Fruit fly (Drosophila melanogaster): Measurements from ENCODE around the gene CG1677.
A peak's percentile ranks its signal among the peaks of the same experiment; 100 is the strongest.

Gene CG1677

DNA sequence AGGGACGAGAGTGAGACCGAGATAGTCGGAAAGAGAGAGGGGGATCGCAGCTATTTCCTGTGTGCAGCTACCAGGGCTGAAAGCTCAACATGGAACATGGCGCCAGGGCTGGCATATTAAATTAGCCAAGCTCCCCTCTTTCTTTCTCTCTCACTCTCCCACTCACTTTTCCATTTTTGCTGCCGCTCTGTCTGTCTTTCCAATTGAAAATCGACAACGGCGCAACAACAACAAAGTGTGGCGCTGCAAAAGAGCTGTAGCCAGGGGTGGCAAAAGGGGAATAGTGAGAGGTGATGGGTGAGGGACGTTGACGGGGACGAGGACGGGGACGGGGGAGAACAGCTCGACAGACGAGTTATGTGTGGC is 105.3 kb downstream of the CG1677 start (continued):
- TF ChIP-seq pfk (GFP tag; optimal IDR thresholded peaks at IDR 0.05), result no peak
- TF ChIP-seq CG9727 (GFP tag; optimal IDR thresholded peaks at IDR 0.05), result no peak
- TF ChIP-seq CG31365 (tag; optimal IDR thresholded peaks at IDR 0.05), result no peak
- no peak for TF ChIP-seq cad (GFP tag; optimal IDR thresholded peaks at IDR 0.05)
- no peak for TF ChIP-seq sim (GFP tag; IDR thresholded peaks at IDR 0.05)
- no peak for TF ChIP-seq CG13287 (GFP tag; IDR thresholded peaks at IDR 0.05; ENCODE audit: partially characterized antibody)
- TF ChIP-seq CG7372 (GFP tag; IDR thresholded peaks at IDR 0.05), result no peak
- TF ChIP-seq h (optimal IDR thresholded peaks at IDR 0.05), result no peak
- TF ChIP-seq Camta (GFP tag; optimal IDR thresholded peaks at IDR 0.05), result no peak
- no peak for TF ChIP-seq CG11093 (GFP tag; IDR thresholded peaks at IDR 0.05)
- no peak for TF ChIP-seq dati (GFP tag; IDR thresholded peaks at IDR 0.05)
- no peak for TF ChIP-seq CG6272 (GFP tag; IDR thresholded peaks at IDR 0.05)
- no peak for TF ChIP-seq CG8359 (GFP tag; optimal IDR thresholded peaks at IDR 0.05; ENCODE audit: borderline replicate concordance)
- TF ChIP-seq vvl (GFP tag; IDR thresholded peaks at IDR 0.05), result no peak; the same call in 1 of the 2 replicates
- no peak for TF ChIP-seq CG12236 (GFP tag; optimal IDR thresholded peaks at IDR 0.05)
- no peak for TF ChIP-seq croc (GFP tag; conservative IDR thresholded peaks at IDR 0.05)
- TF ChIP-seq CG2129 (GFP tag; IDR thresholded peaks at IDR 0.05; ENCODE audit: partially characterized antibody), result no peak
- no peak for TF ChIP-seq CG15514 (GFP tag; optimal IDR thresholded peaks at IDR 0.05)
- TF ChIP-seq Oli (tag; optimal IDR thresholded peaks at IDR 0.05), result no peak
- TF ChIP-seq run (tag; optimal IDR thresholded peaks at IDR 0.05), result no peak
- TF ChIP-seq luna (GFP tag; optimal IDR thresholded peaks at IDR 0.05), result no peak
- no peak for TF ChIP-seq ab (GFP tag; optimal IDR thresholded peaks at IDR 0.05)
- no peak for TF ChIP-seq org-1 (GFP tag; optimal IDR thresholded peaks at IDR 0.05)
- no peak for TF ChIP-seq CG17802 (tag; optimal IDR thresholded peaks at IDR 0.05)
- TF ChIP-seq en (GFP tag; optimal IDR thresholded peaks at IDR 0.05), result no peak
- no peak for TF ChIP-seq NK7.1 (GFP tag; optimal IDR thresholded peaks at IDR 0.05)
- no peak for TF ChIP-seq HHEX (GFP tag; optimal IDR thresholded peaks at IDR 0.05)
- TF ChIP-seq ssp (GFP tag; IDR thresholded peaks at IDR 0.05), result no peak
- TF ChIP-seq CG4854 (GFP tag; optimal IDR thresholded peaks at IDR 0.05), result no peak
- TF ChIP-seq pum (GFP tag; optimal IDR thresholded peaks at IDR 0.05), result no peak
- no peak for TF ChIP-seq Hmx (GFP tag; optimal IDR thresholded peaks at IDR 0.05)
- 0 out of 2 replicates have a peak, but pooled peaks have one; percentile 5 for TF ChIP-seq CG10321 (GFP tag; IDR thresholded peaks at IDR 0.05)
- no peak for TF ChIP-seq gro (GFP tag; optimal IDR thresholded peaks at IDR 0.05)
- TF ChIP-seq Mrtf (GFP tag; IDR thresholded peaks at IDR 0.05), result no peak
- no peak for TF ChIP-seq tll (GFP tag; optimal IDR thresholded peaks at IDR 0.05)
- no peak for TF ChIP-seq tx (GFP tag; optimal IDR thresholded peaks at IDR 0.05)
- TF ChIP-seq H15 (GFP tag; IDR thresholded peaks at IDR 0.05), result 0 out of 3 replicates have a peak, but pooled peaks have one; percentile 8
- no peak for TF ChIP-seq grn (GFP tag; optimal IDR thresholded peaks at IDR 0.05)
- no peak for TF ChIP-seq pho (GFP tag; optimal IDR thresholded peaks at IDR 0.05)
- TF ChIP-seq dpn (GFP tag; optimal IDR thresholded peaks at IDR 0.05), result no peak
- TF ChIP-seq pan (optimal IDR thresholded peaks at IDR 0.05), result no peak
- TF ChIP-seq pan (GFP tag; optimal IDR thresholded peaks at IDR 0.05 in 1 of 2, IDR thresholded peaks at IDR 0.05 in 1 of 2), result no peak
- no peak for TF ChIP-seq CHES-1-like (GFP tag; optimal IDR thresholded peaks at IDR 0.05)
- no peak for TF ChIP-seq E2f2 (GFP tag; IDR thresholded peaks at IDR 0.05)
- TF ChIP-seq bowl (GFP tag; IDR thresholded peaks at IDR 0.05), result no peak
- TF ChIP-seq bbx (GFP tag; IDR thresholded peaks at IDR 0.05; ENCODE audit: partially characterized antibody), result no peak
- no peak for TF ChIP-seq Fer2 (tag; optimal IDR thresholded peaks at IDR 0.05)
- no peak for TF ChIP-seq Pdp1 (GFP tag; optimal IDR thresholded peaks at IDR 0.05)
- TF ChIP-seq Blimp-1 (GFP tag; optimal IDR thresholded peaks at IDR 0.05), result peak; percentile 34
- no peak for TF ChIP-seq CG4424 (GFP tag; optimal IDR thresholded peaks at IDR 0.05)
- no peak for TF ChIP-seq chif (GFP tag; optimal IDR thresholded peaks at IDR 0.05)
- no peak for TF ChIP-seq CG34376 (GFP tag; optimal IDR thresholded peaks at IDR 0.05)
- TF ChIP-seq Opbp (GFP tag; IDR thresholded peaks at IDR 0.05; ENCODE audit: partially characterized antibody), result no peak

Data from whole organism, embryonic.